Worm (Caenorhabditis elegans) whole organism, L1 larva: Measurements from ENCODE around the gene skr-20.
A peak's percentile ranks its signal among the peaks of the same experiment; 100 is the strongest.

ENCODE experiments used
- F16B12.6 ChIP-seq: fragments of 150-350 bp; optimal IDR thresholded peaks from 2 replicates; lab custom pipeline; 2014; ENCODE audit warnings: missing biosample characterization, missing genetic modification characterization
- aha-1 ChIP-seq: fragments of 150-350 bp; optimal IDR thresholded peaks from 2 replicates; lab custom pipeline; 2014; ENCODE audit warnings: missing biosample characterization, missing genetic modification characterization
- alr-1 ChIP-seq: fragments of 200-800 bp; sonication (Bioruptor generic); optimal IDR thresholded peaks from 2 replicates; lab custom pipeline; 2018; ENCODE audit warnings: borderline replicate concordance, mild to moderate bottlenecking, missing genetic modification characterization, missing compliant biosample characterization
- aly-2 ChIP-seq: fragments of 150-350 bp; optimal IDR thresholded peaks from 2 replicates; lab custom pipeline; 2014; ENCODE audit warnings: missing biosample characterization, missing genetic modification characterization
- ama-1 ChIP-seq: fragments of 150-350 bp; optimal IDR thresholded peaks from 2 replicates; lab custom pipeline; 2014
- blmp-1 ChIP-seq: fragments of 150-350 bp; optimal IDR thresholded peaks from 2 replicates; lab custom pipeline; 2014; ENCODE audit warnings: missing biosample characterization, missing genetic modification characterization
- ceh-8 ChIP-seq: fragments of 200-800 bp; sonication (Bioruptor generic); optimal IDR thresholded peaks from 2 replicates; lab custom pipeline; 2018; ENCODE audit warnings: mild to moderate bottlenecking, missing genetic modification characterization, moderate library complexity, missing compliant biosample characterization
- ceh-82 ChIP-seq, 3 experiments: fragments of 150-350 bp in 1 of 3; sonication (generic microtip) in 2 of 3; optimal IDR thresholded peaks; 2 replicates each; lab custom pipeline; 2014 to 2017; ENCODE audit warnings: missing biosample characterization in 3 of 3, missing genetic modification characterization in 3 of 3
- ceh-88 ChIP-seq: fragments of 200-800 bp; sonication (Bioruptor generic); IDR thresholded peaks from 2 replicates; pipeline ENCODE4 v1.3.6; 2022; ENCODE audit warnings: missing genetic modification characterization, missing compliant biosample characterization
- ceh-90 ChIP-seq: sonication (generic microtip); optimal IDR thresholded peaks from 2 replicates; lab custom pipeline; 2016; ENCODE audit warnings: missing genetic modification characterization, missing compliant biosample characterization
- dpl-1 ChIP-seq, 3 experiments: fragments of 150-350 bp in 2 of 3; sonication (generic microtip) in 1 of 3; optimal IDR thresholded peaks; 2 replicates each; lab custom pipeline; 2014 to 2017; ENCODE audit warnings: missing biosample characterization in 3 of 3, missing genetic modification characterization in 3 of 3, missing genetic modification reagents in 3 of 3
- efl-3 ChIP-seq: fragments of 200-800 bp; sonication (Bioruptor generic); optimal IDR thresholded peaks from 2 replicates; lab custom pipeline; 2018; ENCODE audit warnings: mild to moderate bottlenecking, missing genetic modification characterization, missing compliant biosample characterization
- egl-13 ChIP-seq: sonication (generic microtip); optimal IDR thresholded peaks from 2 replicates; lab custom pipeline; 2016; ENCODE audit warnings: missing genotype, missing genetic modification reagents, missing genetic modification characterization, missing compliant biosample characterization
- elt-2 ChIP-seq: sonication (generic microtip); optimal IDR thresholded peaks from 2 replicates; lab custom pipeline; 2016; ENCODE audit warnings: missing genetic modification characterization, mild to moderate bottlenecking, inconsistent platforms, missing compliant biosample characterization, missing genetic modification reagents
- elt-3 ChIP-seq, 6 experiments: fragments of 150-350 bp in 1 of 6; sonication (generic microtip); optimal IDR thresholded peaks; 2 replicates each; lab custom pipeline; 2017 to 2018; ENCODE audit warnings: missing biosample characterization in 6 of 6, missing genetic modification characterization in 6 of 6, inconsistent platforms in 1 of 6
- fkh-10 ChIP-seq: sonication (generic microtip); optimal IDR thresholded peaks from 2 replicates; lab custom pipeline; 2017; ENCODE audit warnings: missing biosample characterization, missing genetic modification reagents, missing genetic modification characterization
- grh-1 ChIP-seq: fragments of 200-800 bp; sonication (Bioruptor generic); IDR thresholded peaks from 2 replicates; pipeline ENCODE4 v1.3.6; 2022; ENCODE audit warnings: missing genetic modification reagents, missing genetic modification characterization, missing compliant biosample characterization
- hpl-2 ChIP-seq: fragments of 150-350 bp; optimal IDR thresholded peaks from 2 replicates; lab custom pipeline; 2014; ENCODE audit warnings: missing biosample characterization, missing genetic modification reagents, missing genetic modification characterization
- irx-1 ChIP-seq: sonication (generic microtip); optimal IDR thresholded peaks from 2 replicates; lab custom pipeline; 2016; ENCODE audit warnings: missing genetic modification characterization, missing compliant biosample characterization
- jun-1 ChIP-seq: fragments of 150-350 bp; optimal IDR thresholded peaks from 2 replicates; lab custom pipeline; 2014; ENCODE audit warnings: missing biosample characterization, missing genetic modification reagents, missing genetic modification characterization
- lin-14 ChIP-seq: fragments of 200-800 bp; sonication (Bioruptor generic); optimal IDR thresholded peaks from 2 replicates; lab custom pipeline; 2018; ENCODE audit warnings: mild to moderate bottlenecking, missing genetic modification characterization, moderate library complexity, missing compliant biosample characterization
- lsy-2 ChIP-seq, 2 experiments: fragments of 150-350 bp; optimal IDR thresholded peaks; 2 replicates each; lab custom pipeline; 2014; ENCODE audit warnings: missing biosample characterization in 2 of 2, missing genetic modification characterization in 2 of 2
- mab-9 ChIP-seq: fragments of 200-800 bp; sonication (Bioruptor generic); IDR thresholded peaks from 2 replicates; pipeline ENCODE4 v1.3.6; 2022; ENCODE audit warnings: missing genetic modification reagents, missing genetic modification characterization, missing compliant biosample characterization
- mep-1 ChIP-seq: fragments of 150-350 bp; optimal IDR thresholded peaks from 2 replicates; lab custom pipeline; 2014; ENCODE audit warnings: missing biosample characterization, missing genetic modification characterization
- nhr-11 ChIP-seq: fragments of 150-350 bp; optimal IDR thresholded peaks from 2 replicates; lab custom pipeline; 2014; ENCODE audit warnings: missing biosample characterization, missing genetic modification characterization
- nhr-20 ChIP-seq: sonication (generic microtip); optimal IDR thresholded peaks from 2 replicates; lab custom pipeline; 2016; ENCODE audit warnings: mild to moderate bottlenecking, missing genetic modification characterization, missing compliant biosample characterization
- nhr-237 ChIP-seq: fragments of 150-350 bp; optimal IDR thresholded peaks from 2 replicates; lab custom pipeline; 2014; ENCODE audit warnings: missing biosample characterization, missing genetic modification characterization
- nhr-28 ChIP-seq: fragments of 150-350 bp; optimal IDR thresholded peaks from 2 replicates; lab custom pipeline; 2014; ENCODE audit warnings: missing biosample characterization, missing genetic modification characterization
- nhr-71 ChIP-seq: sonication (generic microtip); optimal IDR thresholded peaks from 2 replicates; lab custom pipeline; 2016; ENCODE audit warnings: mild to moderate bottlenecking, missing genetic modification characterization, moderate library complexity, missing compliant biosample characterization
- nhr-77 ChIP-seq: fragments of 150-350 bp; optimal IDR thresholded peaks from 2 replicates; lab custom pipeline; 2014; ENCODE audit warnings: missing biosample characterization, missing genetic modification characterization
- nhr-90 ChIP-seq: sonication (generic microtip); optimal IDR thresholded peaks from 2 replicates; lab custom pipeline; 2016; ENCODE audit warnings: mild to moderate bottlenecking, missing genetic modification characterization, missing compliant biosample characterization; ENCODE audit not compliant: poor library complexity
- rnt-1 ChIP-seq: sonication (generic microtip); optimal IDR thresholded peaks from 2 replicates; lab custom pipeline; 2016; ENCODE audit warnings: mild to moderate bottlenecking, missing genetic modification characterization, moderate library complexity, missing compliant biosample characterization
- skn-1 ChIP-seq: fragments of 150-350 bp; optimal IDR thresholded peaks from 2 replicates; lab custom pipeline; 2014; ENCODE audit warnings: missing biosample characterization, missing genetic modification characterization
- sptf-1 ChIP-seq: fragments of 150-350 bp; optimal IDR thresholded peaks from 2 replicates; lab custom pipeline; 2014; ENCODE audit warnings: missing biosample characterization, missing genetic modification characterization
- sup-37 ChIP-seq: fragments of 200-800 bp; sonication (Bioruptor generic); optimal IDR thresholded peaks from 2 replicates; lab custom pipeline; 2018; ENCODE audit warnings: mild to moderate bottlenecking, missing genetic modification characterization, missing compliant biosample characterization
- swsn-7 ChIP-seq: sonication (generic microtip); optimal IDR thresholded peaks from 2 replicates; lab custom pipeline; 2016; ENCODE audit warnings: missing genetic modification characterization, missing compliant biosample characterization
- tlp-1 ChIP-seq: fragments of 150-350 bp; optimal IDR thresholded peaks from 2 replicates; lab custom pipeline; 2014; ENCODE audit warnings: missing biosample characterization, missing genetic modification characterization
- unc-130 ChIP-seq: fragments of 150-350 bp; optimal IDR thresholded peaks from 2 replicates; lab custom pipeline; 2017; ENCODE audit warnings: missing biosample characterization, missing genetic modification characterization, inconsistent platforms
- unc-86 ChIP-seq: sonication (generic microtip); optimal IDR thresholded peaks from 2 replicates; lab custom pipeline; 2016; ENCODE audit warnings: missing genetic modification characterization, missing compliant biosample characterization
- unc-98 ChIP-seq: fragments of 200-800 bp; sonication (Bioruptor generic); IDR thresholded peaks from 2 replicates; pipeline ENCODE4 v1.3.6; 2022; ENCODE audit warnings: missing genetic modification characterization, missing compliant biosample characterization
- vab-15 ChIP-seq: sonication (generic microtip); optimal IDR thresholded peaks from 2 replicates; lab custom pipeline; 2017; ENCODE audit warnings: missing genotype, mild to moderate bottlenecking, missing genetic modification characterization, missing compliant biosample characterization
- zag-1 ChIP-seq: fragments of 150-350 bp; optimal IDR thresholded peaks from 2 replicates; lab custom pipeline; 2014; ENCODE audit warnings: missing biosample characterization, missing genetic modification characterization
- ztf-11 ChIP-seq, 2 experiments: sonication (generic microtip); optimal IDR thresholded peaks; 2 replicates each; lab custom pipeline; 2016 to 2017; ENCODE audit warnings: missing genetic modification characterization in 2 of 2, missing biosample characterization in 1 of 2, missing compliant biosample characterization in 1 of 2
- ztf-4 ChIP-seq: fragments of 150-350 bp; optimal IDR thresholded peaks from 2 replicates; lab custom pipeline; 2014; ENCODE audit warnings: missing biosample characterization, missing genetic modification characterization

skr-20 gene

ce11 chrX:13234879-13235278 is 11.5 kb upstream of the skr-20 start, which contains the start of gene K08H2.2:
K08H2.2 (minus strand) TSS chrX:13234979.
- TF ChIP-seq ztf-11 (tag; optimal IDR thresholded peaks at IDR 0.05; lab: Kevin White, UChicago) (no peak), nhr-71 (tag; lab: Kevin White, UChicago) (no peak), dpl-1 (GFP tag; optimal IDR thresholded peaks at IDR 0.05; lab: Kevin White, UChicago) (no peak), nhr-20 (tag; lab: Kevin White, UChicago) (no peak), efl-3 (GFP tag; lab: Kevin White, UChicago) (no peak), blmp-1 (no peak), jun-1 (tag; lab: Kevin White, UChicago) (no peak), unc-86 (tag; lab: Kevin White, UChicago) (no peak), unc-98 (no peak), elt-3 (tag; optimal IDR thresholded peaks at IDR 0.05; lab: Kevin White, UChicago) (no peak), skn-1 (tag; lab: Kevin White, UChicago) (no peak)

ce11 chrX:13232259-13232658 is 8.9 kb upstream of the skr-20 start, which contains the start of gene bgnt-1.5:
bgnt-1.5 (minus strand) TSS chrX:13232359.
- TF ChIP-seq unc-130 (tag; lab: Kevin White, UChicago) (no peak), lsy-2 (tag; optimal IDR thresholded peaks at IDR 0.05; lab: Kevin White, UChicago) (no peak), zag-1 (tag; lab: Kevin White, UChicago) (no peak), nhr-77 (tag; lab: Kevin White, UChicago) (no peak), ceh-88 (no peak), nhr-11 (tag; lab: Kevin White, UChicago) (no peak), ama-1 (lab: Kevin White, UChicago) (no peak), blmp-1 (no peak), ztf-4 (tag; lab: Kevin White, UChicago) (no peak), aly-2 (tag; lab: Kevin White, UChicago) (no peak), ceh-90 (tag; lab: Kevin White, UChicago) (no peak), alr-1 (tag; lab: Kevin White, UChicago) (no peak)

- TF ChIP-seq tlp-1 (no peak), elt-2 (tag; lab: Kevin White, UChicago) (no peak), F16B12.6 (tag; lab: Kevin White, UChicago) (no peak)
Measured at ce11 chrX:13227778-13228177, 4.4 kb upstream of the skr-20 start.

ce11 chrX:13226614-13227096 is 3.3 kb upstream of the skr-20 start, which contains the start of gene skr-21:
skr-21 (minus strand) TSS chrX:13226664.
- TF ChIP-seq blmp-1: peak; percentile 76
- TF ChIP-seq ceh-90 (tag; lab: Kevin White, UChicago): no peak
- TF ChIP-seq sup-37: no peak
- TF ChIP-seq lin-14 (GFP tag; lab: Kevin White, UChicago): peak; percentile 6
- peak; percentile 46 for TF ChIP-seq mep-1 (tag; lab: Kevin White, UChicago)
- no peak for TF ChIP-seq aha-1 (tag; lab: Kevin White, UChicago)
- TF ChIP-seq, all 84 proteins: peak for 3

- TF ChIP-seq nhr-28 (tag; lab: Kevin White, UChicago) (no peak), mab-9 (no peak), ceh-90 (tag; lab: Kevin White, UChicago) (no peak), unc-98 (no peak), vab-15 (tag; lab: Kevin White, UChicago) (no peak), nhr-237 (tag; lab: Kevin White, UChicago) (no peak), swsn-7 (no peak), sup-37 (no peak), hpl-2 (GFP tag; lab: Kevin White, UChicago) (no peak), fkh-10 (GFP tag; lab: Kevin White, UChicago) (no peak), egl-13 (tag; lab: Kevin White, UChicago) (no peak), grh-1 (GFP tag; lab: Robert Waterston, UW) (no peak), irx-1 (no peak), nhr-90 (peak; percentile 8), sptf-1 (tag; lab: Kevin White, UChicago) (no peak), rnt-1 (peak; percentile 35), ceh-82 (tag; optimal IDR thresholded peaks at IDR 0.05; lab: Kevin White, UChicago) (peak in 1 of 3 experiments; percentile 13), ceh-8 (no peak)
Measured at ce11 chrX:13225111-13225905, 2.0 kb upstream of the skr-20 start.
